Fruit fly (Drosophila melanogaster): ENCODE results near the gene CG10097.

The CG10097 gene

dm6 chr3R:12356044-12356443, 39.7 kb downstream of the CG10097 start, which contains the start of gene MBD-R2 (continued):
- no peak for TF ChIP-seq CG7745 (tag; optimal IDR thresholded peaks at IDR 0.05)
- peak; percentile 54 for TF ChIP-seq Lhr (GFP tag; optimal IDR thresholded peaks at IDR 0.05)
- peak; percentile 22 for TF ChIP-seq gem (tag; optimal IDR thresholded peaks at IDR 0.05)
- peak; percentile 69 for TF ChIP-seq CG16813 (GFP tag; IDR thresholded peaks at IDR 0.05; ENCODE audit: partially characterized antibody)
- TF ChIP-seq crol (GFP tag; IDR thresholded peaks at IDR 0.05): peak; percentile 89
- no peak for TF ChIP-seq danr (GFP tag; IDR thresholded peaks at IDR 0.05)
- TF ChIP-seq vvl (GFP tag; IDR thresholded peaks at IDR 0.05): peak; percentile 15; the same call in 1 of the 2 replicates
- peak; percentile 52; the same call in 2 of the 3 replicates for TF ChIP-seq vnd (GFP tag; IDR thresholded peaks at IDR 0.05; ENCODE audit: partially characterized antibody)
- TF ChIP-seq CG14710 (tag; optimal IDR thresholded peaks at IDR 0.05): peak; percentile 46
- TF ChIP-seq inv (GFP tag; IDR thresholded peaks at IDR 0.05; ENCODE audit: partially characterized antibody): peak; percentile 62; the same call in 1 of the 2 replicates
- peak; percentile 20 for TF ChIP-seq phol (tag; optimal IDR thresholded peaks at IDR 0.05)
- TF ChIP-seq CG34422 (GFP tag; IDR thresholded peaks at IDR 0.05): 0 out of 3 replicates have a peak, but pooled peaks have one; percentile 38
- no peak for TF ChIP-seq run (tag; optimal IDR thresholded peaks at IDR 0.05)
- peak; percentile 35 for TF ChIP-seq Med (GFP tag)
- peak; percentile 30 for TF ChIP-seq Dek (tag; optimal IDR thresholded peaks at IDR 0.05)
- TF ChIP-seq gfzf (GFP tag; optimal IDR thresholded peaks at IDR 0.05): peak; percentile 74
- peak; percentile 82 for TF ChIP-seq MBD-R2 (GFP tag; IDR thresholded peaks at IDR 0.05)
- TF ChIP-seq Hr51 (GFP tag; optimal IDR thresholded peaks at IDR 0.05): peak in 1 of 2 experiments; percentile 3
- no peak for TF ChIP-seq NfI (GFP tag; optimal IDR thresholded peaks at IDR 0.05)
- peak; percentile 67 for TF ChIP-seq pzg (GFP tag; optimal IDR thresholded peaks at IDR 0.05)
- TF ChIP-seq CG2712 (tag; optimal IDR thresholded peaks at IDR 0.05): peak; percentile 38
- TF ChIP-seq cas (GFP tag; IDR thresholded peaks at IDR 0.05): no peak
- no peak for TF ChIP-seq C15 (GFP tag; IDR thresholded peaks at IDR 0.05)
- peak; percentile 9 for TF ChIP-seq lbe (GFP tag; optimal IDR thresholded peaks at IDR 0.05)
- TF ChIP-seq so (GFP tag; IDR thresholded peaks at IDR 0.05): no peak
- TF ChIP-seq CG17186 (GFP tag; optimal IDR thresholded peaks at IDR 0.05): peak; percentile 51
- TF ChIP-seq dmrt11E (tag; optimal IDR thresholded peaks at IDR 0.05): no peak
- TF ChIP-seq unc-4 (GFP tag; IDR thresholded peaks at IDR 0.05; ENCODE audit: partially characterized antibody): peak; percentile 80
- peak; percentile 39 for TF ChIP-seq CG1603 (tag; optimal IDR thresholded peaks at IDR 0.05)
- TF ChIP-seq Opbp (GFP tag; IDR thresholded peaks at IDR 0.05; ENCODE audit: partially characterized antibody): peak; percentile 80; the same call in 2 of the 3 replicates
- TF ChIP-seq Doc3 (GFP tag; IDR thresholded peaks at IDR 0.05; ENCODE audit: partially characterized antibody): peak; percentile 56; the same call in 2 of the 3 replicates
- peak; percentile 84 for TF ChIP-seq CG13287 (GFP tag; IDR thresholded peaks at IDR 0.05; ENCODE audit: partially characterized antibody)
- peak; percentile 82 for TF ChIP-seq BEAF-32 (GFP tag; optimal IDR thresholded peaks at IDR 0.05)
- TF ChIP-seq CG15269 (tag; optimal IDR thresholded peaks at IDR 0.05): no peak
- peak; percentile 52 for TF ChIP-seq CTCF (GFP tag; optimal IDR thresholded peaks at IDR 0.05)
- peak; percentile 96 for TF ChIP-seq MESR4 (GFP tag; optimal IDR thresholded peaks at IDR 0.05)
- no peak for TF ChIP-seq Doc2 (GFP tag; IDR thresholded peaks at IDR 0.05)
- TF ChIP-seq CG12391 (tag; optimal IDR thresholded peaks at IDR 0.05): peak; percentile 34
- TF ChIP-seq CG4617 (GFP tag; optimal IDR thresholded peaks at IDR 0.05; ENCODE audit: borderline replicate concordance): peak; percentile 94
- 0 out of 3 replicates have a peak, but pooled peaks have one; percentile 37 for TF ChIP-seq CG14860 (GFP tag; IDR thresholded peaks at IDR 0.05; ENCODE audit: partially characterized antibody)
- TF ChIP-seq Elba2 (GFP tag; optimal IDR thresholded peaks at IDR 0.05): no peak
- peak; percentile 0 for TF ChIP-seq sug (tag; optimal IDR thresholded peaks at IDR 0.05)
- 0 out of 3 replicates have a peak, but pooled peaks have one; percentile 26 for TF ChIP-seq CG17361 (GFP tag; IDR thresholded peaks at IDR 0.05)
- peak; percentile 65 for TF ChIP-seq stwl (tag; optimal IDR thresholded peaks at IDR 0.05)
- peak; percentile 71 for TF ChIP-seq hbn (GFP tag; IDR thresholded peaks at IDR 0.05; ENCODE audit: partially characterized antibody)
- peak; percentile 76 for TF ChIP-seq Scr (GFP tag; IDR thresholded peaks at IDR 0.05; ENCODE audit: partially characterized antibody)
- TF ChIP-seq gcm (GFP tag; optimal IDR thresholded peaks at IDR 0.05): peak; percentile 1
- no peak for TF ChIP-seq ERR (GFP tag; optimal IDR thresholded peaks at IDR 0.05)
